Fruit fly (Drosophila melanogaster) whole organism, embryonic: Measurements from ENCODE around the gene Kua.
A peak's percentile ranks its signal among the peaks of the same experiment; 100 is the strongest.

Experiments used
- Blimp-1 ChIP-seq: fragments of 200-800 bp; sonication (Bioruptor generic); optimal IDR thresholded peaks from 3 replicates; lab custom pipeline; 2018; ENCODE audit warnings: missing biosample characterization, missing genetic modification characterization, mild to moderate bottlenecking, moderate library complexity, missing genetic modification reagents
- CG11085 ChIP-seq: fragments of 200-800 bp; sonication (Bioruptor generic); IDR thresholded peaks from 2 replicates; pipeline ENCODE4 v1.3.6; 2022; ENCODE audit warnings: missing biosample characterization, missing genetic modification characterization
- CG11504 ChIP-seq: fragments of 200-800 bp; sonication (Bioruptor generic); optimal IDR thresholded peaks from 3 replicates; lab custom pipeline; 2019; ENCODE audit warnings: missing biosample characterization, mild to moderate bottlenecking, missing genetic modification characterization, moderate library complexity
- CG1233 ChIP-seq: fragments of 200-800 bp; sonication (Bioruptor generic); optimal IDR thresholded peaks from 4 replicates; lab custom pipeline; 2018; ENCODE audit warnings: missing biosample characterization, mild to moderate bottlenecking, missing genetic modification characterization
- CG13424 ChIP-seq: fragments of 200-800 bp; sonication (Bioruptor generic); optimal IDR thresholded peaks from 2 replicates; lab custom pipeline; 2019; ENCODE audit warnings: missing biosample characterization, mild to moderate bottlenecking, missing genetic modification characterization, moderate library complexity
- CG13624 ChIP-seq: fragments of 200-800 bp; sonication (Bioruptor generic); optimal IDR thresholded peaks from 2 replicates; lab custom pipeline; 2016; ENCODE audit warnings: missing biosample characterization, missing genetic modification characterization
- CG14050 ChIP-seq: fragments of 200-800 bp; sonication (Bioruptor generic); IDR thresholded peaks from 3 replicates; pipeline ENCODE4 v1.3.6; 2022; ENCODE audit warnings: missing biosample characterization, missing genetic modification characterization
- CG15514 ChIP-seq: fragments of 200-800 bp; sonication (Bioruptor generic); optimal IDR thresholded peaks from 3 replicates; lab custom pipeline; 2017; ENCODE audit warnings: missing biosample characterization, missing genetic modification characterization, mild to moderate bottlenecking, moderate library complexity, missing genetic modification reagents
- CG1792 ChIP-seq: fragments of 200-800 bp; sonication (Bioruptor generic); optimal IDR thresholded peaks from 2 replicates; lab custom pipeline; 2016; ENCODE audit warnings: missing biosample characterization, missing genetic modification characterization
- CG18011 ChIP-seq: fragments of 200-800 bp; sonication (Bioruptor generic); optimal IDR thresholded peaks from 2 replicates; lab custom pipeline; 2017; ENCODE audit warnings: missing biosample characterization, missing genetic modification characterization, mild to moderate bottlenecking, moderate library complexity, missing genotype
- CG18262 ChIP-seq: fragments of 200-800 bp; optimal IDR thresholded peaks from 3 replicates; lab custom pipeline; 2019; ENCODE audit warnings: missing biosample characterization, mild to moderate bottlenecking, missing genetic modification characterization, moderate library complexity
- CG18619 ChIP-seq: fragments of 200-800 bp; sonication (Bioruptor generic); optimal IDR thresholded peaks from 3 replicates; lab custom pipeline; 2017; ENCODE audit warnings: missing biosample characterization, mild to moderate bottlenecking, missing genetic modification characterization
- CG2199 ChIP-seq: fragments of 200-800 bp; sonication (Bioruptor generic); IDR thresholded peaks from 3 replicates; pipeline ENCODE4 v1.3.6; 2022; ENCODE audit warnings: missing biosample characterization, missing genetic modification characterization
- CG31224 ChIP-seq: fragments of 200-800 bp; sonication (Bioruptor generic); IDR thresholded peaks from 2 replicates; pipeline ENCODE4 v1.3.6; 2022; ENCODE audit warnings: missing biosample characterization, missing genetic modification characterization
- CG33213 ChIP-seq: fragments of 200-800 bp; sonication (Bioruptor generic); optimal IDR thresholded peaks from 3 replicates; lab custom pipeline; 2016; ENCODE audit warnings: missing biosample characterization, missing genetic modification characterization
- CG34224 ChIP-seq: fragments of 200-800 bp; sonication (Bioruptor generic); IDR thresholded peaks from 3 replicates; pipeline ENCODE4 v1.3.6; 2022; ENCODE audit warnings: missing biosample characterization, missing genetic modification characterization; ENCODE audit not compliant: partially characterized antibody
- CG6272 ChIP-seq: fragments of 200-800 bp; sonication (Bioruptor generic); IDR thresholded peaks from 2 replicates; pipeline ENCODE4 v1.3.6; 2022; ENCODE audit warnings: missing biosample characterization, missing genetic modification characterization
- CG8290 ChIP-seq, 3 experiments: fragments of 200-800 bp; sonication (Bioruptor generic); optimal IDR thresholded peaks; 2 replicates each; lab custom pipeline; 2016 to 2019; ENCODE audit warnings: missing biosample characterization in 3 of 3, missing genetic modification characterization in 3 of 3, mild to moderate bottlenecking in 2 of 3, moderate library complexity in 1 of 3
- CG9817 ChIP-seq: fragments of 200-800 bp; sonication (Bioruptor generic); optimal IDR thresholded peaks from 2 replicates; lab custom pipeline; 2018; ENCODE audit warnings: missing biosample characterization, mild to moderate bottlenecking, missing genetic modification characterization, moderate library complexity
- CTCF ChIP-seq: fragments of 200-800 bp; sonication (Bioruptor generic); optimal IDR thresholded peaks from 2 replicates; lab custom pipeline; 2017; ENCODE audit warnings: missing biosample characterization, mild to moderate bottlenecking, missing genetic modification characterization, moderate library complexity
- Chrac-16 ChIP-seq: fragments of 200-800 bp; sonication (Bioruptor generic); optimal IDR thresholded peaks from 3 replicates; lab custom pipeline; 2016; ENCODE audit warnings: missing biosample characterization, missing genetic modification characterization
- Dip2 ChIP-seq: fragments of 200-800 bp; sonication (Bioruptor generic); IDR thresholded peaks from 2 replicates; pipeline ENCODE4 v1.3.6; 2022; ENCODE audit warnings: missing biosample characterization, missing genetic modification characterization
- Dip3 ChIP-seq: fragments of 200-800 bp; sonication (Bioruptor generic); optimal IDR thresholded peaks from 3 replicates; lab custom pipeline; 2016; ENCODE audit warnings: missing biosample characterization, missing genetic modification characterization
- Ets65A ChIP-seq: fragments of 200-800 bp; sonication (Bioruptor generic); peaks from one replicate; lab custom pipeline; 2016; ENCODE audit warnings: missing biosample characterization, missing genetic modification characterization
- Fer3 ChIP-seq: fragments of 200-800 bp; sonication (Bioruptor generic); optimal IDR thresholded peaks from 2 replicates; lab custom pipeline; 2018; ENCODE audit warnings: missing biosample characterization, mild to moderate bottlenecking, missing genetic modification characterization, moderate library complexity
- HmgD ChIP-seq: fragments of 200-800 bp; sonication (Bioruptor generic); optimal IDR thresholded peaks from 3 replicates; lab custom pipeline; 2016; ENCODE audit warnings: missing biosample characterization, missing genetic modification characterization
- Lim3 ChIP-seq: fragments of 200-800 bp; sonication (Bioruptor generic); IDR thresholded peaks from 2 replicates; pipeline ENCODE4 v1.3.6; 2022; ENCODE audit warnings: missing biosample characterization, missing genetic modification characterization
- Oli ChIP-seq: fragments of 200-800 bp; sonication (Bioruptor generic); optimal IDR thresholded peaks from 2 replicates; lab custom pipeline; 2018; ENCODE audit warnings: missing biosample characterization, mild to moderate bottlenecking, missing genetic modification characterization, moderate library complexity
- abd-A ChIP-seq: fragments of 200-800 bp; sonication (Bioruptor generic); optimal IDR thresholded peaks from 3 replicates; lab custom pipeline; 2019; ENCODE audit warnings: missing biosample characterization, mild to moderate bottlenecking, missing genetic modification characterization, moderate library complexity
- cg ChIP-seq: fragments of 200-800 bp; sonication (Bioruptor generic); optimal IDR thresholded peaks from 3 replicates; lab custom pipeline; 2019; ENCODE audit warnings: missing biosample characterization, mild to moderate bottlenecking, missing genetic modification characterization, moderate library complexity
- cwo ChIP-seq: fragments of 200-800 bp; sonication (Bioruptor generic); optimal IDR thresholded peaks from 3 replicates; lab custom pipeline; 2017; ENCODE audit warnings: missing biosample characterization, missing genetic modification characterization, mild to moderate bottlenecking, moderate library complexity, missing genetic modification reagents
- dan ChIP-seq: fragments of 200-800 bp; sonication (Bioruptor generic); IDR thresholded peaks from 2 replicates; pipeline ENCODE4 v1.3.6; 2022; ENCODE audit warnings: missing biosample characterization, missing genetic modification characterization
- dpn ChIP-seq, 2 experiments: fragments of 200-800 bp; sonication (Bioruptor generic); optimal IDR thresholded peaks; 3 replicates each; lab custom pipeline; 2016; ENCODE audit warnings: missing biosample characterization in 2 of 2, missing genetic modification characterization in 2 of 2
- dysf ChIP-seq: fragments of 200-800 bp; sonication (Bioruptor generic); IDR thresholded peaks from 3 replicates; pipeline ENCODE4 v1.3.6; 2022; ENCODE audit warnings: missing biosample characterization, missing genetic modification characterization
- en ChIP-seq: fragments of 200-800 bp; sonication (Bioruptor generic); optimal IDR thresholded peaks from 2 replicates; lab custom pipeline; 2016; ENCODE audit warnings: missing biosample characterization, missing genetic modification characterization
- fd96Cb ChIP-seq: fragments of 200-800 bp; sonication (Bioruptor generic); optimal IDR thresholded peaks from 2 replicates; lab custom pipeline; 2018; ENCODE audit warnings: missing biosample characterization, mild to moderate bottlenecking, missing genetic modification characterization, moderate library complexity
- hb ChIP-seq: fragments of 200-800 bp; sonication (Bioruptor generic); IDR thresholded peaks from 3 replicates; pipeline ENCODE4 v1.3.6; 2022; ENCODE audit warnings: missing biosample characterization, missing genetic modification characterization; ENCODE audit not compliant: partially characterized antibody
- her ChIP-seq: fragments of 200-800 bp; sonication (Bioruptor generic); optimal IDR thresholded peaks from 2 replicates; lab custom pipeline; 2016; ENCODE audit warnings: missing biosample characterization, missing genetic modification characterization
- jing ChIP-seq: fragments of 200-800 bp; sonication (Bioruptor generic); optimal IDR thresholded peaks from 2 replicates; lab custom pipeline; 2018; ENCODE audit warnings: missing biosample characterization, mild to moderate bottlenecking, missing genetic modification characterization
- onecut ChIP-seq: fragments of 200-800 bp; sonication (Bioruptor generic); IDR thresholded peaks from 2 replicates; pipeline ENCODE4 v1.3.6; 2022; ENCODE audit warnings: missing biosample characterization, missing genetic modification characterization
- pb ChIP-seq: fragments of 200-800 bp; sonication (Bioruptor generic); optimal IDR thresholded peaks from 3 replicates; lab custom pipeline; 2016; ENCODE audit warnings: missing biosample characterization, missing genetic modification characterization
- phol ChIP-seq: fragments of 200-800 bp; sonication (Bioruptor generic); optimal IDR thresholded peaks from 3 replicates; lab custom pipeline; 2018; ENCODE audit warnings: missing biosample characterization, mild to moderate bottlenecking, missing genetic modification characterization, moderate library complexity
- pnt ChIP-seq: fragments of 200-800 bp; sonication (Bioruptor generic); optimal IDR thresholded peaks from 3 replicates; lab custom pipeline; 2016; ENCODE audit warnings: missing biosample characterization, missing genetic modification characterization
- row ChIP-seq: fragments of 200-800 bp; sonication (Bioruptor generic); IDR thresholded peaks from 3 replicates; pipeline ENCODE4 v1.3.6; 2022; ENCODE audit warnings: missing biosample characterization, missing genetic modification characterization
- sr ChIP-seq: fragments of 200-800 bp; sonication (Bioruptor generic); IDR thresholded peaks from 3 replicates; pipeline ENCODE4 v1.3.6; 2022; ENCODE audit warnings: missing biosample characterization, missing genetic modification characterization
- tio ChIP-seq: fragments of 200-800 bp; sonication (Bioruptor generic); optimal IDR thresholded peaks from 2 replicates; lab custom pipeline; 2017; ENCODE audit warnings: missing biosample characterization, missing genetic modification characterization, inconsistent platforms
- tna ChIP-seq: fragments of 200-800 bp; sonication (Bioruptor generic); IDR thresholded peaks from 2 replicates; pipeline ENCODE4 v1.3.6; 2022; ENCODE audit warnings: missing biosample characterization, missing genetic modification characterization; ENCODE audit not compliant: partially characterized antibody
- toy ChIP-seq: fragments of 200-800 bp; sonication (Bioruptor generic); IDR thresholded peaks from 2 replicates; pipeline ENCODE4 v1.3.6; 2022; ENCODE audit warnings: missing biosample characterization, missing genetic modification characterization
- trem ChIP-seq: fragments of 200-800 bp; optimal IDR thresholded peaks from 3 replicates; lab custom pipeline; 2019; ENCODE audit warnings: missing biosample characterization, mild to moderate bottlenecking, missing genetic modification characterization, moderate library complexity
- unc-4 ChIP-seq: fragments of 200-800 bp; sonication (Bioruptor generic); IDR thresholded peaks from 2 replicates; pipeline ENCODE4 v1.3.6; 2022; ENCODE audit warnings: missing biosample characterization, missing genetic modification characterization; ENCODE audit not compliant: partially characterized antibody
- wek ChIP-seq: fragments of 200-800 bp; sonication (Bioruptor generic); optimal IDR thresholded peaks from 3 replicates; lab custom pipeline; 2018; ENCODE audit warnings: missing biosample characterization, mild to moderate bottlenecking, missing genetic modification characterization, moderate library complexity

Gene Kua

DNA sequence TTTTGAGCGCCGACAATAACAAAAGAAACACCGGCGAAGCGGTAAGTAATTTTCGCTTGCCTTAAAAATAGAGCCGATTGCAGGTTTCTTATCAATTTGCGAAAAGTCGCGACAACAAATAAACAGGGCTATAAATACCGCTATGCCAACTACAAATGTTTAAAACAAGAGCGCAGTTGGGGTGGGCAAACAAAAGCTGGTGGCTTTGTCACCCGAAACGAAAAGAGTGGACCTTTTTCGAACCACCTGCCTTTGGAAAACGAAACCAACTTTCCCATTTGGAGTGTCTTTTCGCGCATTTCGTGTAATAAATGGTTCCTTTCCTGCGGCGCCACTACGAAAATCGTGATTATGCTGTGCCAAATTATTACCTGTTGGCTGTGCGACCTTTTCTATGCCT, 813 bp downstream of the Kua start (continued):
- TF ChIP-seq Blimp-1 (GFP tag; lab: Kevin White, UChicago) = no peak
- TF ChIP-seq Dip2 = no peak
- no peak for TF ChIP-seq Lim3 (GFP tag; lab: Robert Waterston, UW)
- no peak for TF ChIP-seq dan (GFP tag; lab: Robert Waterston, UW)
- no peak for TF ChIP-seq fd96Cb (tag; lab: Kevin White, UChicago)
- TF ChIP-seq phol (tag; lab: Kevin White, UChicago) = no peak
- TF ChIP-seq her (GFP tag; lab: Kevin White, UChicago) = peak; percentile 2
- no peak for TF ChIP-seq CG33213
- TF ChIP-seq CG18619 (GFP tag; lab: Kevin White, UChicago) = no peak
- TF ChIP-seq cg = no peak
- peak; percentile 20 for TF ChIP-seq Ets65A (GFP tag; lab: Kevin White, UChicago)
- no peak for TF ChIP-seq Chrac-16 (GFP tag; lab: Kevin White, UChicago)
- 0 out of 3 replicates have a peak, but pooled peaks have one; percentile 1 for TF ChIP-seq CG34224 (GFP tag; lab: Robert Waterston, UW)
- no peak for TF ChIP-seq CG13424
- TF ChIP-seq onecut = no peak
- TF ChIP-seq CG13624 (GFP tag; lab: Kevin White, UChicago) = no peak
- peak; percentile 47 for TF ChIP-seq row (GFP tag; lab: Robert Waterston, UW)
- no peak for TF ChIP-seq pb (GFP tag; lab: Kevin White, UChicago)
- no peak for TF ChIP-seq tna (GFP tag; lab: Robert Waterston, UW)
- TF ChIP-seq CG9817 (tag; lab: Kevin White, UChicago) = no peak
- peak; percentile 38 for TF ChIP-seq CTCF
- TF ChIP-seq CG18011 (GFP tag; lab: Kevin White, UChicago) = peak; percentile 96
- TF ChIP-seq tio = no peak
- TF ChIP-seq CG2199 (GFP tag; lab: Robert Waterston, UW) = peak; percentile 63; the same call in 1 of the 3 replicates
- TF ChIP-seq CG1233 (GFP tag; lab: Kevin White, UChicago) = no peak
- TF ChIP-seq cwo (GFP tag; lab: Kevin White, UChicago) = no peak
- no peak for TF ChIP-seq dysf
- no peak for TF ChIP-seq Dip3 (GFP tag; lab: Kevin White, UChicago)
- TF ChIP-seq CG31224 (GFP tag; lab: Robert Waterston, UW) = no peak
- TF ChIP-seq trem = peak; percentile 23
- TF ChIP-seq unc-4 (GFP tag; lab: Robert Waterston, UW) = no peak
- no peak for TF ChIP-seq abd-A (tag; lab: Kevin White, UChicago)
- peak; percentile 2 for TF ChIP-seq CG15514 (GFP tag; lab: Kevin White, UChicago)
- TF ChIP-seq CG14050 (GFP tag; lab: Robert Waterston, UW) = no peak
- no peak for TF ChIP-seq wek (GFP tag; lab: Kevin White, UChicago)
- no peak for TF ChIP-seq en (GFP tag; lab: Kevin White, UChicago)
- TF ChIP-seq CG1792 (GFP tag; lab: Kevin White, UChicago) = no peak
- peak; percentile 27 for TF ChIP-seq CG8290 (GFP tag; optimal IDR thresholded peaks at IDR 0.05; lab: Kevin White, UChicago)
- peak in 1 of 2 experiments; percentile 53 for TF ChIP-seq CG8290 (tag; optimal IDR thresholded peaks at IDR 0.05; lab: Kevin White, UChicago)
- TF ChIP-seq sr (GFP tag; lab: Robert Waterston, UW) = no peak
- no peak for TF ChIP-seq hb (GFP tag; lab: Robert Waterston, UW)
- peak; percentile 9 for TF ChIP-seq CG11504 (tag; lab: Kevin White, UChicago)
- no peak for TF ChIP-seq jing (GFP tag; lab: Kevin White, UChicago)
- TF ChIP-seq CG6272 = 0 out of 2 replicates have a peak, but pooled peaks have one; percentile 7
- no peak for TF ChIP-seq Fer3 (tag; lab: Kevin White, UChicago)
- TF ChIP-seq Oli = no peak
- TF ChIP-seq dpn (GFP tag; optimal IDR thresholded peaks at IDR 0.05; lab: Kevin White, UChicago) = peak in 1 of 2 experiments; percentile 15
- TF ChIP-seq CG18262 (tag; lab: Kevin White, UChicago) = no peak
- no peak for TF ChIP-seq pnt (GFP tag; lab: Kevin White, UChicago)
- TF ChIP-seq HmgD = no peak
- no peak for TF ChIP-seq toy (GFP tag; lab: Robert Waterston, UW)
- TF ChIP-seq CG11085 (GFP tag; lab: Robert Waterston, UW) = no peak
